Worm (Caenorhabditis elegans) whole organism, dauer: ENCODE data around the gene C18H7.6.

Experiments used
- unc-62 ChIP-seq: sonication (generic microtip); optimal IDR thresholded peaks from 2 replicates; lab custom pipeline; 2017; ENCODE audit warnings: missing biosample characterization, missing genetic modification reagents, missing genetic modification characterization

Gene C18H7.6

ce11 chrIV:592382-592781, at the start of gene C18H7.6:
C18H7.6 (minus strand) TSS chrIV:592485.
- no peak for TF ChIP-seq unc-62 (GFP tag; lab: Kevin White, UChicago)

- TF ChIP-seq unc-62 (GFP tag; lab: Kevin White, UChicago) = no peak
These were observed 46.9 kb upstream of the C18H7.6 start for ce11 chrIV:639167-639566.

ce11 chrIV:633565-633964, 41.3 kb upstream of the C18H7.6 start:
- no peak for TF ChIP-seq unc-62 (GFP tag; lab: Kevin White, UChicago)

ce11 chrIV:631869-632268, 39.6 kb upstream of the C18H7.6 start:
- no peak for TF ChIP-seq unc-62 (GFP tag; lab: Kevin White, UChicago)

ce11 chrIV:630598-630997, 38.3 kb upstream of the C18H7.6 start:
- no peak for TF ChIP-seq unc-62 (GFP tag; lab: Kevin White, UChicago)

- no peak for TF ChIP-seq unc-62 (GFP tag; lab: Kevin White, UChicago)
These were observed 35.0 kb upstream of the C18H7.6 start, which contains the start of gene nhr-76 for ce11 chrIV:627237-627636. nhr-76 (plus strand) TSS chrIV:627537.

ce11 chrIV:625947-626548, 33.8 kb upstream of the C18H7.6 start:
- no peak for TF ChIP-seq unc-62 (GFP tag; lab: Kevin White, UChicago)

- TF ChIP-seq unc-62 (GFP tag; lab: Kevin White, UChicago) = no peak
These were observed 31.6 kb upstream of the C18H7.6 start for ce11 chrIV:623876-624275.

- no peak for TF ChIP-seq unc-62 (GFP tag; lab: Kevin White, UChicago)
These were observed 30.7 kb upstream of the C18H7.6 start for ce11 chrIV:622989-623388.

ce11 chrIV:620324-620723, 28.0 kb upstream of the C18H7.6 start:
- no peak for TF ChIP-seq unc-62 (GFP tag; lab: Kevin White, UChicago)

- no peak for TF ChIP-seq unc-62 (GFP tag; lab: Kevin White, UChicago)
These were observed 27.5 kb upstream of the C18H7.6 start for ce11 chrIV:619766-620165.

- no peak for TF ChIP-seq unc-62 (GFP tag; lab: Kevin White, UChicago)
These were observed 23.0 kb upstream of the C18H7.6 start, which contains the start of gene C18H7.1 for ce11 chrIV:615244-615643. C18H7.1 (plus strand) TSS chrIV:615544.

ce11 chrIV:613155-613554, 20.9 kb upstream of the C18H7.6 start:
- TF ChIP-seq unc-62 (GFP tag; lab: Kevin White, UChicago) = no peak

ce11 chrIV:607628-608027, 15.3 kb upstream of the C18H7.6 start:
- TF ChIP-seq unc-62 (GFP tag; lab: Kevin White, UChicago) = no peak

- TF ChIP-seq unc-62 (GFP tag; lab: Kevin White, UChicago) = no peak
These were observed 13.8 kb upstream of the C18H7.6 start, which contains the start of gene inx-18 for ce11 chrIV:606055-606454. inx-18 (plus strand) TSS chrIV:606355.

ce11 chrIV:605431-605830, 13.1 kb upstream of the C18H7.6 start:
- no peak for TF ChIP-seq unc-62 (GFP tag; lab: Kevin White, UChicago)

- no peak for TF ChIP-seq unc-62 (GFP tag; lab: Kevin White, UChicago)
These were observed 12.5 kb upstream of the C18H7.6 start for ce11 chrIV:604817-605216.
